Fruit fly (Drosophila melanogaster) whole organism, embryonic: ENCODE results near the gene ECSIT.

Experiments
- Ada2b ChIP-seq: fragments of 200-800 bp; sonication (Bioruptor generic); IDR thresholded peaks from 2 replicates; pipeline ENCODE4 v1.3.6; 2022; ENCODE audit warnings: missing biosample characterization, missing genetic modification characterization
- BEAF-32 ChIP-seq: fragments of 200-800 bp; sonication (Bioruptor generic); optimal IDR thresholded peaks from 3 replicates; lab custom pipeline; 2017; ENCODE audit warnings: missing biosample characterization, missing genetic modification characterization, mild to moderate bottlenecking, moderate library complexity, missing genetic modification reagents
- CG10462 ChIP-seq: fragments of 200-800 bp; sonication (Bioruptor generic); optimal IDR thresholded peaks from 2 replicates; lab custom pipeline; 2016; ENCODE audit warnings: missing biosample characterization, missing genetic modification characterization
- CG10565 ChIP-seq: fragments of 200-800 bp; sonication (Bioruptor generic); optimal IDR thresholded peaks from 3 replicates; lab custom pipeline; 2016; ENCODE audit warnings: missing biosample characterization, mild to moderate bottlenecking, missing genetic modification characterization
- CG13123 ChIP-seq: fragments of 200-800 bp; sonication (Bioruptor generic); optimal IDR thresholded peaks from 2 replicates; lab custom pipeline; 2016; ENCODE audit warnings: missing biosample characterization, missing genetic modification characterization
- CG13296 ChIP-seq: fragments of 200-800 bp; sonication (Bioruptor generic); optimal IDR thresholded peaks from 3 replicates; lab custom pipeline; 2018; ENCODE audit warnings: missing biosample characterization, mild to moderate bottlenecking, missing genetic modification characterization
- CG14050 ChIP-seq: fragments of 200-800 bp; sonication (Bioruptor generic); IDR thresholded peaks from 3 replicates; pipeline ENCODE4 v1.3.6; 2022; ENCODE audit warnings: missing biosample characterization, missing genetic modification characterization
- CG32532 ChIP-seq: fragments of 200-800 bp; sonication (Bioruptor generic); IDR thresholded peaks from 2 replicates; pipeline ENCODE4 v1.3.6; 2022; ENCODE audit warnings: missing biosample characterization, missing genetic modification characterization
- CG4328 ChIP-seq: fragments of 200-800 bp; sonication (Bioruptor generic); optimal IDR thresholded peaks from 3 replicates; lab custom pipeline; 2017; ENCODE audit warnings: missing biosample characterization, missing genetic modification reagents, missing genetic modification characterization
- CG4360 ChIP-seq: fragments of 200-800 bp; sonication (Bioruptor generic); IDR thresholded peaks from 2 replicates; pipeline ENCODE4 v1.3.6; 2022; ENCODE audit warnings: missing biosample characterization, missing genetic modification characterization
- CG6765 ChIP-seq: fragments of 200-800 bp; sonication (Bioruptor generic); optimal IDR thresholded peaks from 3 replicates; lab custom pipeline; 2017; ENCODE audit warnings: missing biosample characterization, mild to moderate bottlenecking, missing genetic modification characterization
- CG6854 ChIP-seq: fragments of 200-800 bp; sonication (Bioruptor generic); optimal IDR thresholded peaks from 3 replicates; lab custom pipeline; 2017; ENCODE audit warnings: missing biosample characterization, mild to moderate bottlenecking, missing genetic modification characterization
- CG9437 ChIP-seq: fragments of 200-800 bp; sonication (Bioruptor generic); optimal IDR thresholded peaks from 2 replicates; lab custom pipeline; 2018; ENCODE audit warnings: missing biosample characterization, mild to moderate bottlenecking, missing genetic modification characterization
- Camta ChIP-seq: fragments of 200-800 bp; sonication (Bioruptor generic); optimal IDR thresholded peaks from 2 replicates; lab custom pipeline; 2016; ENCODE audit warnings: missing biosample characterization, missing genetic modification characterization
- D19A ChIP-seq: fragments of 200-800 bp; optimal IDR thresholded peaks from 3 replicates; lab custom pipeline; 2019; ENCODE audit warnings: missing biosample characterization, mild to moderate bottlenecking, missing genetic modification characterization, moderate library complexity
- Deaf1 ChIP-seq: fragments of 200-800 bp; optimal IDR thresholded peaks from 3 replicates; lab custom pipeline; 2019; ENCODE audit warnings: missing biosample characterization, mild to moderate bottlenecking, missing genetic modification characterization, moderate library complexity
- Doc2 ChIP-seq: fragments of 200-800 bp; sonication (Bioruptor generic); IDR thresholded peaks from 2 replicates; pipeline ENCODE4 v1.3.6; 2022; ENCODE audit warnings: missing biosample characterization, missing genetic modification characterization
- Drgx ChIP-seq: fragments of 200-800 bp; sonication (Bioruptor generic); IDR thresholded peaks from 2 replicates; pipeline ENCODE4 v1.3.6; 2022; ENCODE audit warnings: missing biosample characterization, missing genetic modification characterization
- Elba2 ChIP-seq: fragments of 200-800 bp; sonication (Bioruptor generic); optimal IDR thresholded peaks from 3 replicates; lab custom pipeline; 2016; ENCODE audit warnings: missing biosample characterization, missing genetic modification characterization
- Ets65A ChIP-seq: fragments of 200-800 bp; sonication (Bioruptor generic); peaks from one replicate; lab custom pipeline; 2016; ENCODE audit warnings: missing biosample characterization, missing genetic modification characterization
- Ets97D ChIP-seq: fragments of 200-800 bp; sonication (Bioruptor generic); optimal IDR thresholded peaks from 3 replicates; lab custom pipeline; 2016; ENCODE audit warnings: missing biosample characterization, missing genetic modification characterization
- Hand ChIP-seq: fragments of 200-800 bp; sonication (Bioruptor generic); optimal IDR thresholded peaks from 2 replicates; lab custom pipeline; 2017; ENCODE audit warnings: mild to moderate bottlenecking, missing biosample characterization, missing genetic modification reagents, missing genetic modification characterization
- HmgD ChIP-seq: fragments of 200-800 bp; sonication (Bioruptor generic); optimal IDR thresholded peaks from 3 replicates; lab custom pipeline; 2016; ENCODE audit warnings: missing biosample characterization, missing genetic modification characterization
- Hmr ChIP-seq: fragments of 200-800 bp; sonication (Bioruptor generic); optimal IDR thresholded peaks from 3 replicates; lab custom pipeline; 2017; ENCODE audit warnings: mild to moderate bottlenecking, missing biosample characterization, missing genetic modification reagents, missing genetic modification characterization
- MESR4 ChIP-seq: fragments of 200-800 bp; sonication (Bioruptor generic); optimal IDR thresholded peaks from 2 replicates; lab custom pipeline; 2018; ENCODE audit warnings: missing biosample characterization, mild to moderate bottlenecking, missing genetic modification characterization, moderate library complexity
- NC2β ChIP-seq: fragments of 200-800 bp; sonication (Bioruptor generic); optimal IDR thresholded peaks from 2 replicates; lab custom pipeline; 2016; ENCODE audit warnings: missing biosample characterization, missing genetic modification characterization
- NfI ChIP-seq: fragments of 200-800 bp; sonication (Bioruptor generic); optimal IDR thresholded peaks from 3 replicates; lab custom pipeline; 2018; ENCODE audit warnings: missing biosample characterization, mild to moderate bottlenecking, missing genetic modification characterization, moderate library complexity
- Rfx ChIP-seq: fragments of 200-800 bp; sonication (Bioruptor generic); IDR thresholded peaks from 2 replicates; pipeline ENCODE4 v1.3.6; 2022; ENCODE audit warnings: missing biosample characterization, missing genetic modification characterization
- Side ChIP-seq: fragments of 200-800 bp; sonication (Bioruptor generic); optimal IDR thresholded peaks from 2 replicates; lab custom pipeline; 2016; ENCODE audit warnings: missing biosample characterization, missing genetic modification characterization
- YL-1 ChIP-seq: fragments of 200-800 bp; sonication (Bioruptor generic); optimal IDR thresholded peaks from 3 replicates; lab custom pipeline; 2017; ENCODE audit warnings: missing biosample characterization, mild to moderate bottlenecking, missing genetic modification characterization
- ab ChIP-seq: fragments of 200-800 bp; sonication (Bioruptor generic); optimal IDR thresholded peaks from 2 replicates; lab custom pipeline; 2016; ENCODE audit warnings: missing biosample characterization, missing genetic modification characterization
- ap ChIP-seq: fragments of 200-800 bp; sonication (Bioruptor generic); IDR thresholded peaks from 2 replicates; pipeline ENCODE4 v1.3.6; 2022; ENCODE audit warnings: missing biosample characterization, missing genetic modification characterization
- cad ChIP-seq: fragments of >200 bp; optimal IDR thresholded peaks from 2 replicates; lab custom pipeline; 2017; ENCODE audit warnings: missing biosample characterization, missing genetic modification characterization
- chinmo ChIP-seq: fragments of 200-800 bp; sonication (Bioruptor generic); IDR thresholded peaks from 4 replicates; pipeline ENCODE4 v1.3.6; 2022; ENCODE audit warnings: missing biosample characterization, missing genetic modification characterization; ENCODE audit not compliant: partially characterized antibody
- crp ChIP-seq, 2 experiments: fragments of 200-800 bp; sonication (Bioruptor generic); optimal IDR thresholded peaks; 2 replicates in 1 of 2; 3 replicates in 1 of 2; lab custom pipeline; 2017; ENCODE audit warnings: missing biosample characterization in 2 of 2, missing genetic modification characterization in 2 of 2, mild to moderate bottlenecking in 1 of 2, moderate library complexity in 1 of 2
- dan ChIP-seq: fragments of 200-800 bp; sonication (Bioruptor generic); IDR thresholded peaks from 2 replicates; pipeline ENCODE4 v1.3.6; 2022; ENCODE audit warnings: missing biosample characterization, missing genetic modification characterization
- dpn ChIP-seq, 2 experiments: fragments of 200-800 bp; sonication (Bioruptor generic); optimal IDR thresholded peaks; 3 replicates each; lab custom pipeline; 2016; ENCODE audit warnings: missing biosample characterization in 2 of 2, missing genetic modification characterization in 2 of 2
- gro ChIP-seq: fragments of 200-800 bp; sonication (Bioruptor generic); optimal IDR thresholded peaks from 2 replicates; lab custom pipeline; 2016; ENCODE audit warnings: missing biosample characterization, missing genetic modification characterization
- gsb ChIP-seq: fragments of 200-800 bp; sonication (Bioruptor generic); IDR thresholded peaks from 2 replicates; pipeline ENCODE4 v1.3.6; 2022; ENCODE audit warnings: missing biosample characterization, missing genetic modification characterization
- ind ChIP-seq: fragments of 200-800 bp; sonication (Bioruptor generic); optimal IDR thresholded peaks from 3 replicates; lab custom pipeline; 2016; ENCODE audit warnings: missing biosample characterization, missing genetic modification characterization
- kay ChIP-seq: fragments of 200-800 bp; sonication (Bioruptor generic); optimal IDR thresholded peaks from 2 replicates; lab custom pipeline; 2016; ENCODE audit warnings: missing biosample characterization, missing genetic modification characterization
- repo ChIP-seq: fragments of 200-800 bp; sonication (Bioruptor generic); optimal IDR thresholded peaks from 2 replicates; lab custom pipeline; 2016; ENCODE audit warnings: missing biosample characterization, missing genetic modification characterization
- stwl ChIP-seq: fragments of 200-800 bp; sonication (Bioruptor generic); optimal IDR thresholded peaks from 3 replicates; lab custom pipeline; 2018; ENCODE audit warnings: missing biosample characterization, mild to moderate bottlenecking, missing genetic modification characterization, moderate library complexity
- sug ChIP-seq: fragments of 200-800 bp; optimal IDR thresholded peaks from 2 replicates; lab custom pipeline; 2019; ENCODE audit warnings: missing biosample characterization, mild to moderate bottlenecking, missing genetic modification characterization, moderate library complexity
- tup ChIP-seq: fragments of 200-800 bp; sonication (Bioruptor generic); optimal IDR thresholded peaks from 2 replicates; lab custom pipeline; 2016; ENCODE audit warnings: missing biosample characterization, mild to moderate bottlenecking, missing genetic modification characterization, moderate library complexity
- tx ChIP-seq: fragments of 200-800 bp; sonication (Bioruptor generic); optimal IDR thresholded peaks from 2 replicates; lab custom pipeline; 2016; ENCODE audit warnings: missing biosample characterization, missing genetic modification characterization
- vnd ChIP-seq: fragments of 200-800 bp; sonication (Bioruptor generic); IDR thresholded peaks from 3 replicates; pipeline ENCODE4 v1.3.6; 2022; ENCODE audit warnings: missing biosample characterization, missing genetic modification characterization; ENCODE audit not compliant: partially characterized antibody
- wdn ChIP-seq: fragments of 200-800 bp; sonication (Bioruptor generic); IDR thresholded peaks from 2 replicates; pipeline ENCODE4 v1.3.6; 2022; ENCODE audit warnings: missing biosample characterization, missing genetic modification characterization
- z ChIP-seq: fragments of 200-800 bp; sonication (Bioruptor generic); IDR thresholded peaks from 3 replicates; pipeline ENCODE4 v1.3.6; 2022; ENCODE audit warnings: missing biosample characterization, missing genetic modification characterization
- zfh1 ChIP-seq: fragments of 200-800 bp; sonication (Bioruptor generic); IDR thresholded peaks from 3 replicates; pipeline ENCODE4 v1.3.6; 2022; ENCODE audit warnings: missing biosample characterization, missing genetic modification characterization

The ECSIT gene

dm6 chr3R:5856215-5856614, at the start of gene ECSIT, which contains the start of gene disp (continued):
- TF ChIP-seq Rfx (GFP tag; lab: Robert Waterston, UW) (peak; percentile 48), NC2β (peak; percentile 18), Side (GFP tag; lab: Kevin White, UChicago) (no peak), stwl (peak; percentile 53), Elba2 (no peak), Ets65A (GFP tag; lab: Kevin White, UChicago) (peak; percentile 94), CG4328 (GFP tag; lab: Kevin White, UChicago) (no peak), CG6854 (peak; percentile 6), D19A (tag; lab: Kevin White, UChicago) (no peak), ab (peak; percentile 3), wdn (no peak), CG13123 (no peak), HmgD (GFP tag; lab: Kevin White, UChicago) (peak; percentile 15), Doc2 (GFP tag; lab: Robert Waterston, UW) (no peak), tup (no peak), CG10565 (GFP tag; lab: Kevin White, UChicago) (no peak), CG10462 (GFP tag; lab: Kevin White, UChicago) (no peak), gro (no peak)

dm6 chr3R:5813157-5813659, 43.2 kb upstream of the ECSIT start, which contains the start of gene CG42675:
Gene CG42675, plus strand, starts transcription at chr3R:5813609.
- TF ChIP-seq chinmo (GFP tag; lab: Robert Waterston, UW) (0 out of 4 replicates have a peak, but pooled peaks have one; percentile 74), z (GFP tag; lab: Robert Waterston, UW) (no peak), Deaf1 (tag; lab: Kevin White, UChicago) (peak; percentile 25), CG32532 (GFP tag; lab: Robert Waterston, UW) (0 out of 2 replicates have a peak, but pooled peaks have one; percentile 16), Drgx (GFP tag; lab: Robert Waterston, UW) (peak; percentile 27; the same call in 1 of the 2 replicates)
- TF ChIP-seq, all 482 proteins: peak for 4

- TF ChIP-seq vnd (GFP tag; lab: Robert Waterston, UW) (no peak), Hand (GFP tag; lab: Kevin White, UChicago) (no peak), MESR4 (GFP tag; lab: Kevin White, UChicago) (peak; percentile 36), Ada2b (GFP tag; lab: Robert Waterston, UW) (no peak), YL-1 (GFP tag; lab: Kevin White, UChicago) (peak; percentile 45), ind (GFP tag; lab: Kevin White, UChicago) (no peak), gsb (GFP tag; lab: Robert Waterston, UW) (no peak), zfh1 (GFP tag; lab: Robert Waterston, UW) (no peak), BEAF-32 (GFP tag; lab: Kevin White, UChicago) (peak; percentile 47), sug (tag; lab: Kevin White, UChicago) (no peak), cad (GFP tag; lab: Kevin White, UChicago) (no peak), repo (GFP tag; lab: Kevin White, UChicago) (no peak), kay (GFP tag; lab: Kevin White, UChicago) (no peak), CG6765 (GFP tag; lab: Kevin White, UChicago) (no peak), CG9437 (GFP tag; lab: Kevin White, UChicago) (no peak), CG4360 (GFP tag; lab: Robert Waterston, UW) (no peak), dpn (GFP tag; optimal IDR thresholded peaks at IDR 0.05; lab: Kevin White, UChicago) (no peak), tx (GFP tag; lab: Kevin White, UChicago) (no peak), NfI (GFP tag; lab: Kevin White, UChicago) (no peak), Hmr (GFP tag; lab: Kevin White, UChicago) (no peak), crp (GFP tag; optimal IDR thresholded peaks at IDR 0.05; lab: Kevin White, UChicago) (no peak), Camta (GFP tag; lab: Kevin White, UChicago) (no peak), CG4328 (GFP tag; lab: Kevin White, UChicago) (no peak), ap (GFP tag; lab: Robert Waterston, UW) (no peak), Ets97D (GFP tag; lab: Kevin White, UChicago) (peak; percentile 33), dan (no peak), CG14050 (GFP tag; lab: Robert Waterston, UW) (no peak), CG13296 (no peak)
These were observed 35.1 kb upstream of the ECSIT start, which contains the start of gene Hpr1 for dm6 chr3R:5821243-5821642. Gene Hpr1, minus strand, starts transcription at chr3R:5821440.
